Worm (Caenorhabditis elegans) whole organism, L4 larva: Measurements from ENCODE around the gene sma-10.

Source experiments
- T20F7.1 ChIP-seq: fragments of 200-800 bp; sonication (Bioruptor generic); optimal IDR thresholded peaks from 2 replicates; lab custom pipeline; 2018; ENCODE audit warnings: mild to moderate bottlenecking, missing genetic modification characterization, missing compliant biosample characterization
- Y48G9A.11 ChIP-seq: fragments of 200-800 bp; sonication (Bioruptor generic); IDR thresholded peaks from 2 replicates; pipeline ENCODE4 v1.3.6; 2022; ENCODE audit warnings: missing genetic modification reagents, missing genetic modification characterization, missing compliant biosample characterization
- Y5F2A.4 ChIP-seq: fragments of 200-800 bp; sonication (Bioruptor generic); optimal IDR thresholded peaks from 2 replicates; lab custom pipeline; 2018; ENCODE audit warnings: mild to moderate bottlenecking, missing genetic modification characterization, missing compliant biosample characterization
- Y75B8A.6 ChIP-seq: fragments of 200-800 bp; sonication (Bioruptor generic); IDR thresholded peaks from 2 replicates; pipeline ENCODE4 v1.3.6; 2022; ENCODE audit warnings: missing genetic modification reagents, missing genetic modification characterization, missing compliant biosample characterization
- aha-1 ChIP-seq: fragments of 150-350 bp; peaks from one replicate; lab custom pipeline; 2014; ENCODE audit warnings: missing biosample characterization, missing genetic modification characterization
- attf-4 ChIP-seq: sonication (generic microtip); optimal IDR thresholded peaks from 3 replicates; lab custom pipeline; 2017; ENCODE audit warnings: missing biosample characterization, missing genetic modification characterization
- ceh-20 ChIP-seq: fragments of 200-800 bp; sonication (Bioruptor generic); IDR thresholded peaks from 2 replicates; pipeline ENCODE4 v1.3.6; 2022; ENCODE audit warnings: missing genetic modification reagents, missing genetic modification characterization, missing compliant biosample characterization
- ctbp-1 ChIP-seq: fragments of 200-800 bp; sonication (Bioruptor generic); IDR thresholded peaks from 2 replicates; pipeline ENCODE4 v1.3.6; 2022; ENCODE audit warnings: missing genetic modification reagents, missing genetic modification characterization, missing compliant biosample characterization
- daf-12 ChIP-seq: fragments of 150-350 bp; optimal IDR thresholded peaks from 2 replicates; lab custom pipeline; 2014; ENCODE audit warnings: missing biosample characterization, missing genetic modification reagents, missing genetic modification characterization
- daf-16 ChIP-seq, 3 experiments: sonication (generic microtip); optimal IDR thresholded peaks; 2 replicates each; lab custom pipeline; 2016 to 2017; ENCODE audit warnings: missing genetic modification characterization in 3 of 3, missing genetic modification reagents in 3 of 3, mild to moderate bottlenecking in 2 of 3, missing compliant biosample characterization in 2 of 3, missing biosample characterization in 1 of 3, moderate library complexity in 1 of 3
- daf-8 ChIP-seq: fragments of 200-800 bp; sonication (Bioruptor generic); IDR thresholded peaks from 2 replicates; pipeline ENCODE4 v1.3.6; 2022; ENCODE audit warnings: missing genetic modification characterization, missing compliant biosample characterization
- dmd-6 ChIP-seq: fragments of 200-800 bp; sonication (Bioruptor generic); IDR thresholded peaks from 2 replicates; pipeline ENCODE4 v1.3.6; 2022; ENCODE audit warnings: missing genetic modification reagents, missing genetic modification characterization, missing compliant biosample characterization
- dmd-8 ChIP-seq: fragments of 200-800 bp; sonication (Bioruptor generic); IDR thresholded peaks from 2 replicates; pipeline ENCODE4 v1.3.6; 2022; ENCODE audit warnings: missing genetic modification characterization, missing compliant biosample characterization
- dve-1 ChIP-seq: sonication (generic microtip); optimal IDR thresholded peaks from 2 replicates; lab custom pipeline; 2017; ENCODE audit warnings: antibody characterized with exemption, mild to moderate bottlenecking, missing genetic modification characterization, missing compliant biosample characterization; ENCODE audit not compliant: insufficient read depth
- egl-43 ChIP-seq: fragments of 200-800 bp; sonication (Bioruptor generic); IDR thresholded peaks from 2 replicates; pipeline ENCODE4 v1.3.6; 2022; ENCODE audit warnings: missing genetic modification reagents, missing genetic modification characterization, missing compliant biosample characterization
- fos-1 ChIP-seq: fragments of 150-350 bp; optimal IDR thresholded peaks from 2 replicates; lab custom pipeline; 2014; ENCODE audit warnings: missing biosample characterization, missing genetic modification characterization
- gei-8 ChIP-seq: fragments of 200-800 bp; sonication (Bioruptor generic); optimal IDR thresholded peaks from 2 replicates; lab custom pipeline; 2018; ENCODE audit warnings: mild to moderate bottlenecking, missing genetic modification characterization, missing compliant biosample characterization
- hlh-11 ChIP-seq: fragments of 200-800 bp; sonication (Bioruptor generic); optimal IDR thresholded peaks from 2 replicates; lab custom pipeline; 2018; ENCODE audit warnings: mild to moderate bottlenecking, missing genetic modification characterization, missing compliant biosample characterization
- hlh-30 ChIP-seq: sonication (generic microtip); optimal IDR thresholded peaks from 2 replicates; lab custom pipeline; 2017; ENCODE audit warnings: antibody characterized with exemption, mild to moderate bottlenecking, missing genetic modification characterization, missing compliant biosample characterization; ENCODE audit not compliant: insufficient read depth
- lin-1 ChIP-seq: fragments of 200-800 bp; sonication (Bioruptor generic); IDR thresholded peaks from 2 replicates; pipeline ENCODE4 v1.3.6; 2022; ENCODE audit warnings: missing genetic modification reagents, missing genetic modification characterization, missing compliant biosample characterization
- lin-15B ChIP-seq: fragments of 150-350 bp; sonication (generic microtip); optimal IDR thresholded peaks from 3 replicates; lab custom pipeline; 2014; ENCODE audit warnings: missing biosample characterization, missing genetic modification characterization
- lin-38 ChIP-seq: fragments of 200-800 bp; sonication (Bioruptor generic); IDR thresholded peaks from 2 replicates; pipeline ENCODE4 v1.3.6; 2022; ENCODE audit warnings: missing genetic modification reagents, missing genetic modification characterization, missing compliant biosample characterization
- lsy-2 ChIP-seq, 2 experiments: fragments of 150-350 bp in 1 of 2; sonication (generic microtip) in 1 of 2; optimal IDR thresholded peaks; 2 replicates each; lab custom pipeline; 2014 to 2017; ENCODE audit warnings: missing biosample characterization in 2 of 2, missing genetic modification characterization in 2 of 2
- madf-5 ChIP-seq, 2 experiments: fragments of 200-800 bp; sonication (Bioruptor generic); IDR thresholded peaks; 2 replicates each; pipeline ENCODE4 v1.3.6; 2022; ENCODE audit warnings: missing compliant biosample characterization in 2 of 2, missing genetic modification characterization in 2 of 2
- mes-2 ChIP-seq: sonication (generic microtip); optimal IDR thresholded peaks from 2 replicates; lab custom pipeline; 2016; ENCODE audit warnings: missing genotype, mild to moderate bottlenecking, missing genetic modification characterization, missing compliant biosample characterization; ENCODE audit not compliant: poor library complexity, severe bottlenecking
- mxl-2 ChIP-seq: fragments of 200-800 bp; sonication (Bioruptor generic); conservative IDR thresholded peaks from 2 replicates; pipeline ENCODE4 v1.3.6; 2022; ENCODE audit warnings: missing genetic modification reagents, missing genetic modification characterization, missing compliant biosample characterization
- mxl-3 ChIP-seq: fragments of 200-800 bp; sonication (Bioruptor generic); optimal IDR thresholded peaks from 2 replicates; lab custom pipeline; 2018; ENCODE audit warnings: mild to moderate bottlenecking, missing genetic modification characterization, missing compliant biosample characterization
- nhr-102 ChIP-seq: sonication (generic microtip); optimal IDR thresholded peaks from 2 replicates; lab custom pipeline; 2016; ENCODE audit warnings: mild to moderate bottlenecking, missing genetic modification characterization, moderate library complexity, missing compliant biosample characterization
- nhr-237 ChIP-seq: sonication (generic microtip); optimal IDR thresholded peaks from 2 replicates; lab custom pipeline; 2017; ENCODE audit warnings: missing biosample characterization, missing genetic modification characterization
- nhr-28 ChIP-seq: fragments of 150-350 bp; optimal IDR thresholded peaks from 2 replicates; lab custom pipeline; 2014; ENCODE audit warnings: missing biosample characterization, missing genetic modification characterization
- nhr-48 ChIP-seq: sonication (generic microtip); optimal IDR thresholded peaks from 2 replicates; lab custom pipeline; 2016; ENCODE audit warnings: mild to moderate bottlenecking, missing genetic modification characterization, missing compliant biosample characterization
- php-3 ChIP-seq: fragments of 200-800 bp; sonication (Bioruptor generic); IDR thresholded peaks from 2 replicates; pipeline ENCODE4 v1.3.6; 2022; ENCODE audit warnings: missing genetic modification reagents, missing genetic modification characterization, missing compliant biosample characterization
- pqm-1 ChIP-seq: sonication (generic microtip); optimal IDR thresholded peaks from 2 replicates; lab custom pipeline; 2017; ENCODE audit warnings: missing biosample characterization, missing genetic modification characterization
- rbr-2 ChIP-seq: sonication (generic microtip); optimal IDR thresholded peaks from 2 replicates; lab custom pipeline; 2016; ENCODE audit warnings: missing genotype, missing genetic modification characterization, missing compliant biosample characterization
- set-16 ChIP-seq: fragments of 200-800 bp; sonication (Bioruptor generic); IDR thresholded peaks from 2 replicates; pipeline ENCODE4 v1.3.6; 2022; ENCODE audit warnings: missing genetic modification reagents, missing genetic modification characterization, missing compliant biosample characterization
- skn-1 ChIP-seq: fragments of 150-350 bp; optimal IDR thresholded peaks from 2 replicates; lab custom pipeline; 2014; ENCODE audit warnings: missing biosample characterization, missing genetic modification characterization
- snpc-1.2 ChIP-seq: fragments of 200-800 bp; sonication (Bioruptor generic); IDR thresholded peaks from 2 replicates; pipeline ENCODE4 v1.3.6; 2022; ENCODE audit warnings: missing genetic modification reagents, missing genetic modification characterization, missing compliant biosample characterization
- tag-97 ChIP-seq: fragments of 200-800 bp; sonication (Bioruptor generic); IDR thresholded peaks from 2 replicates; pipeline ENCODE4 v1.3.6; 2022; ENCODE audit warnings: missing genetic modification characterization, missing compliant biosample characterization
- tra-1 ChIP-seq: fragments of 200-800 bp; sonication (Bioruptor generic); IDR thresholded peaks from 2 replicates; pipeline ENCODE4 v1.3.6; 2022; ENCODE audit warnings: missing genetic modification reagents, missing genetic modification characterization, missing compliant biosample characterization
- unc-39 ChIP-seq: sonication (generic microtip); optimal IDR thresholded peaks from 2 replicates; lab custom pipeline; 2017; ENCODE audit warnings: missing biosample characterization, missing genetic modification characterization
- unc-62 ChIP-seq, 3 experiments: fragments of 150-350 bp in 1 of 3; sonication (generic microtip); optimal IDR thresholded peaks in 2 of 3; peaks in 1 of 3; 1 replicate in 1 of 3; 2 replicates in 2 of 3; lab custom pipeline; 2014 to 2017; ENCODE audit warnings: missing biosample characterization in 3 of 3, missing genetic modification characterization in 3 of 3, missing genetic modification reagents in 3 of 3, missing genotype in 1 of 3
- zfp-3 ChIP-seq: fragments of 200-800 bp; sonication (Bioruptor generic); conservative IDR thresholded peaks from 2 replicates; pipeline ENCODE4 v1.3.6; 2022; ENCODE audit warnings: missing genetic modification reagents, missing genetic modification characterization, missing compliant biosample characterization
- zip-2 ChIP-seq: fragments of 150-350 bp; optimal IDR thresholded peaks from 2 replicates; lab custom pipeline; 2014; ENCODE audit warnings: missing biosample characterization, missing genetic modification characterization

Gene sma-10

ce11 chrIV:291851-292367, 17.7 kb downstream of the sma-10 start (continued):
- TF ChIP-seq mes-2 (peak; percentile 36), lin-38 (GFP tag; lab: Robert Waterston, UW) (0 out of 2 replicates have a peak, but pooled peaks have one; percentile 30), lin-1 (GFP tag; lab: Robert Waterston, UW) (peak; percentile 23; the same call in 1 of the 2 replicates), egl-43 (GFP tag; lab: Robert Waterston, UW) (no peak), tag-97 (GFP tag; lab: Robert Waterston, UW) (no peak), nhr-102 (peak; percentile 83), skn-1 (tag; lab: Kevin White, UChicago) (no peak), T20F7.1 (GFP tag; lab: Kevin White, UChicago) (peak; percentile 48), pqm-1 (peak; percentile 97)

ce11 chrIV:293163-293755, 19.0 kb downstream of the sma-10 start:
- TF ChIP-seq aha-1 (tag; lab: Kevin White, UChicago) (peak; percentile 95), daf-12 (tag; lab: Kevin White, UChicago) (no peak), unc-62 (GFP tag; optimal IDR thresholded peaks at IDR 0.05 in 1 of 2; lab: Kevin White, UChicago) (peak in 1 of 2 experiments; percentile 37), unc-62 (tag; optimal IDR thresholded peaks at IDR 0.05; lab: Kevin White, UChicago) (no peak), snpc-1.2 (GFP tag; lab: Robert Waterston, UW) (no peak)

DNA sequence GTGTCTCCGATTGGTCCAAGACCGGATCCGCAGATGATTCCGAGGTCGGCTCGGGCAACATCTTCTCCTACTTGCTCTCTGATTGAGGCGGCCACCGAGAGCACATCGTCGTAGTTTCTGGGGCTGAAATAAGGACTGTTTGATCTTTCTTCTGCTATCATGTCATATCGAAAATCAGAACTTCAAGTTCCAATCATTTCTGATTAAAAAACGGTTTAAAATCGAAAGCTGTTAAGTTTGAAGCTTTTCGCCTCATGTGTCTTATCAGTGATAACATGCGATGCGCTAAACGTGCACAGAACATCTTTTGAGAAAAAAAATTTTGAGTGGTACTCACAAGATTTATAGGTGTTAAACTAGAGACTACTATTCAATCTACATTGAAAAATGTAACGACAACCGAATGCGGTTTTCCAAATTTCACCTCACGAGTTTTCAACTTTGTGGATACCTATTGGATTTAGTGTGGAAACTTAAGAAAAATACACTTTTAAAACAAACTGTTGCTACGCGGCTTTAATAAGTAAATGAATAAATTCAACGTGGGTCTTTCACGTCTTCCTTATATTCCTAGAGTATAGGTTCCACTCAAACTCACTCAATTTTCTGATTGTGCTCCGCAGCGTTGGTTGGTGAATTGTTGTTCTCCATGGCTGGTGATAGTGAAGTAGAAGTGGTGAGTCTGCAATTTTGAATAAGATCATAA, 19.9 kb downstream of the sma-10 start:
- no peak for TF ChIP-seq fos-1 (tag; lab: Kevin White, UChicago)
- no peak for TF ChIP-seq nhr-48 (tag; lab: Kevin White, UChicago)
- no peak for TF ChIP-seq Y75B8A.6 (GFP tag; lab: Robert Waterston, UW)
- TF ChIP-seq hlh-11: peak; percentile 13
- TF ChIP-seq aha-1 (tag; lab: Kevin White, UChicago): peak; percentile 88
- peak; percentile 45 for TF ChIP-seq pqm-1
- 0 out of 2 replicates have a peak, but pooled peaks have one; percentile 8 for TF ChIP-seq set-16 (GFP tag; lab: Robert Waterston, UW)
- no peak for TF ChIP-seq Y48G9A.11
- peak; percentile 43 for TF ChIP-seq dve-1 (tag; lab: Kevin White, UChicago)
- peak in 1 of 2 experiments; percentile 3 for TF ChIP-seq daf-16 (GFP tag; optimal IDR thresholded peaks at IDR 0.05; lab: Kevin White, UChicago)
- peak; percentile 24 for TF ChIP-seq daf-16 (tag; optimal IDR thresholded peaks at IDR 0.05; lab: Kevin White, UChicago)
- peak; percentile 37 for TF ChIP-seq hlh-30
- no peak for TF ChIP-seq daf-8 (GFP tag; lab: Robert Waterston, UW)
- peak; percentile 36 for TF ChIP-seq dmd-6 (GFP tag; lab: Robert Waterston, UW)
- 0 out of 2 replicates have a peak, but pooled peaks have one; percentile 14 for TF ChIP-seq zfp-3
- 0 out of 2 replicates have a peak, but pooled peaks have one; percentile 37 for TF ChIP-seq lin-1 (GFP tag; lab: Robert Waterston, UW)
- no peak for TF ChIP-seq unc-39 (tag; lab: Kevin White, UChicago)

- TF ChIP-seq ctbp-1 (GFP tag; lab: Robert Waterston, UW) (no peak), rbr-2 (no peak), gei-8 (GFP tag; lab: Kevin White, UChicago) (no peak), lin-15B (tag; lab: Kevin White, UChicago) (no peak), Y5F2A.4 (no peak), ceh-20 (GFP tag; lab: Robert Waterston, UW) (0 out of 2 replicates have a peak, but pooled peaks have one; percentile 12), mxl-2 (GFP tag; lab: Robert Waterston, UW) (no peak), nhr-237 (no peak), zip-2 (tag; lab: Kevin White, UChicago) (no peak), skn-1 (tag; lab: Kevin White, UChicago) (no peak), lsy-2 (tag; optimal IDR thresholded peaks at IDR 0.05; lab: Kevin White, UChicago) (no peak), php-3 (GFP tag; lab: Robert Waterston, UW) (0 out of 2 replicates have a peak, but pooled peaks have one; percentile 12), attf-4 (tag; lab: Kevin White, UChicago) (no peak), nhr-28 (tag; lab: Kevin White, UChicago) (peak; percentile 54), dmd-8 (GFP tag; lab: Robert Waterston, UW) (0 out of 2 replicates have a peak, but pooled peaks have one; percentile 31), tra-1 (GFP tag; lab: Robert Waterston, UW) (0 out of 2 replicates have a peak, but pooled peaks have one; percentile 6), madf-5 (GFP tag; IDR thresholded peaks at IDR 0.05; lab: Robert Waterston, UW) (no peak), mxl-3 (GFP tag; lab: Kevin White, UChicago) (peak; percentile 46)
Measured at ce11 chrIV:294737-295136, 20.5 kb downstream of the sma-10 start.
